Worm (Caenorhabditis elegans): ENCODE data around the gene nlp-79.

- TF ChIP-seq nhr-12 (tag; optimal IDR thresholded peaks at IDR 0.05) (no peak), ztf-11 (tag; optimal IDR thresholded peaks at IDR 0.05) (no peak), pha-4 (tag; optimal IDR thresholded peaks at IDR 0.05) (no peak), nhr-237 (tag; optimal IDR thresholded peaks at IDR 0.05) (no peak), hlh-1 (tag; optimal IDR thresholded peaks at IDR 0.05) (no peak), nhr-2 (tag; optimal IDR thresholded peaks at IDR 0.05) (no peak), lin-13 (tag; optimal IDR thresholded peaks at IDR 0.05) (no peak), elt-1 (tag; optimal IDR thresholded peaks at IDR 0.05; ENCODE audit: borderline replicate concordance, insufficient read depth) (no peak), ceh-39 (tag; optimal IDR thresholded peaks at IDR 0.05) (no peak), snpc-4 (tag; optimal IDR thresholded peaks at IDR 0.05) (no peak), nhr-28 (tag; optimal IDR thresholded peaks at IDR 0.05) (no peak), unc-62 (GFP tag; optimal IDR thresholded peaks at IDR 0.05) (no peak), unc-39 (tag; optimal IDR thresholded peaks at IDR 0.05) (no peak)
Observed at ce11 chrIV:13112982-13113381, 36.4 kb upstream of the nlp-79 start, which contains the start of gene best-2.
